Fruit fly (Drosophila melanogaster): ENCODE data around the gene mtgo.

Gene mtgo

dm6 chr2L:16545772-16546171 is 956 bp downstream of the mtgo start (continued):
- TF ChIP-seq da (GFP tag; optimal IDR thresholded peaks at IDR 0.05) (no peak), CG17912 (GFP tag; optimal IDR thresholded peaks at IDR 0.05) (no peak), CG2129 (GFP tag; IDR thresholded peaks at IDR 0.05; ENCODE audit: partially characterized antibody) (no peak), CG15269 (tag; optimal IDR thresholded peaks at IDR 0.05) (peak; percentile 74), sqz (GFP tag; optimal IDR thresholded peaks at IDR 0.05) (peak; percentile 35), CG14667 (GFP tag; IDR thresholded peaks at IDR 0.05) (no peak), Gug (GFP tag; IDR thresholded peaks at IDR 0.05) (no peak), dpn (GFP tag; optimal IDR thresholded peaks at IDR 0.05) (peak; percentile 42 to 50), E2f1 (GFP tag; IDR thresholded peaks at IDR 0.05) (no peak), H15 (GFP tag; IDR thresholded peaks at IDR 0.05) (no peak), chn (GFP tag; optimal IDR thresholded peaks at IDR 0.05) (peak; percentile 15), CG12659 (GFP tag; optimal IDR thresholded peaks at IDR 0.05) (peak; percentile 64), CG10959 (GFP tag; IDR thresholded peaks at IDR 0.05) (no peak), ase (GFP tag; IDR thresholded peaks at IDR 0.05) (no peak; the same call in 2 of the 3 replicates), Neu2 (GFP tag; optimal IDR thresholded peaks at IDR 0.05; ENCODE audit: borderline replicate concordance) (no peak), CG34376 (GFP tag; optimal IDR thresholded peaks at IDR 0.05) (peak; percentile 46), CG4854 (GFP tag; optimal IDR thresholded peaks at IDR 0.05) (peak; percentile 58), grn (GFP tag; optimal IDR thresholded peaks at IDR 0.05) (no peak), jing (GFP tag; optimal IDR thresholded peaks at IDR 0.05) (peak; percentile 18), Scr (GFP tag; IDR thresholded peaks at IDR 0.05; ENCODE audit: partially characterized antibody) (no peak), inv (GFP tag; IDR thresholded peaks at IDR 0.05; ENCODE audit: partially characterized antibody) (no peak), Antp (GFP tag; optimal IDR thresholded peaks at IDR 0.05) (no peak), bigmax (GFP tag; optimal IDR thresholded peaks at IDR 0.05) (no peak), CG3847 (GFP tag; IDR thresholded peaks at IDR 0.05) (0 out of 2 replicates have a peak, but pooled peaks have one; percentile 21), CG9609 (GFP tag; optimal IDR thresholded peaks at IDR 0.05) (peak; percentile 7), pho (GFP tag; optimal IDR thresholded peaks at IDR 0.05) (peak; percentile 34), Rx (GFP tag; IDR thresholded peaks at IDR 0.05) (no peak), crol (GFP tag; IDR thresholded peaks at IDR 0.05) (0 out of 2 replicates have a peak, but pooled peaks have one; percentile 18), CG18476 (GFP tag; optimal IDR thresholded peaks at IDR 0.05) (peak; percentile 60), CG4328 (GFP tag; optimal IDR thresholded peaks at IDR 0.05) (peak; percentile 16), CG16779 (GFP tag; IDR thresholded peaks at IDR 0.05) (0 out of 2 replicates have a peak, but pooled peaks have one; percentile 36), Pdp1 (GFP tag; optimal IDR thresholded peaks at IDR 0.05) (peak; percentile 15 to 53), BtbVII (GFP tag; optimal IDR thresholded peaks at IDR 0.05) (peak; percentile 56), jumu (GFP tag; optimal IDR thresholded peaks at IDR 0.05) (no peak), tna (GFP tag; IDR thresholded peaks at IDR 0.05; ENCODE audit: partially characterized antibody) (no peak), CG12219 (GFP tag; optimal IDR thresholded peaks at IDR 0.05) (peak; percentile 67), her (GFP tag; optimal IDR thresholded peaks at IDR 0.05) (no peak), Ptx1 (GFP tag; IDR thresholded peaks at IDR 0.05) (peak; percentile 48), scrt (GFP tag; optimal IDR thresholded peaks at IDR 0.05) (peak; percentile 83), CG13775 (GFP tag; optimal IDR thresholded peaks at IDR 0.05) (peak; percentile 30), CG17328 (GFP tag; IDR thresholded peaks at IDR 0.05) (peak; percentile 59; the same call in 1 of the 2 replicates), cato (GFP tag; optimal IDR thresholded peaks at IDR 0.05; ENCODE audit: borderline replicate concordance) (no peak), CG6272 (GFP tag; IDR thresholded peaks at IDR 0.05) (0 out of 2 replicates have a peak, but pooled peaks have one; percentile 39), sd (tag; optimal IDR thresholded peaks at IDR 0.05) (peak; percentile 35), Bgb (GFP tag; IDR thresholded peaks at IDR 0.05; ENCODE audit: partially characterized antibody) (no peak), dan (GFP tag; IDR thresholded peaks at IDR 0.05) (no peak), CG6813 (GFP tag; optimal IDR thresholded peaks at IDR 0.05) (peak; percentile 67), CG3838 (GFP tag; optimal IDR thresholded peaks at IDR 0.05) (no peak), amos (GFP tag; IDR thresholded peaks at IDR 0.05; ENCODE audit: partially characterized antibody) (no peak), CG8944 (GFP tag; optimal IDR thresholded peaks at IDR 0.05) (no peak)

Data from whole organism, embryonic.